Fruit fly (Drosophila melanogaster) whole organism, wandering third instar larva: ENCODE results near the gene Gug.
A peak's percentile ranks its signal among the peaks of the same experiment; 100 is the strongest.

Experiments used
- Abd-B ChIP-seq: fragments of >200 bp; optimal IDR thresholded peaks from 2 replicates; lab custom pipeline; 2017; ENCODE audit warnings: missing biosample characterization, missing genetic modification characterization
- CG32264 ChIP-seq: fragments of 200-800 bp; sonication (Bioruptor generic); optimal IDR thresholded peaks from 2 replicates; lab custom pipeline; 2016; ENCODE audit warnings: missing biosample characterization, missing genetic modification characterization
- CG9705 ChIP-seq: fragments of 200-800 bp; sonication (Bioruptor generic); optimal IDR thresholded peaks from 2 replicates; lab custom pipeline; 2018; ENCODE audit warnings: missing biosample characterization, mild to moderate bottlenecking, missing genetic modification characterization
- CrebA ChIP-seq: fragments of 200-800 bp; sonication (Bioruptor generic); optimal IDR thresholded peaks from 2 replicates; lab custom pipeline; 2016; ENCODE audit warnings: missing biosample characterization, mild to moderate bottlenecking, missing genetic modification characterization, borderline replicate concordance
- Dfd ChIP-seq: fragments of >200 bp; optimal IDR thresholded peaks from 2 replicates; lab custom pipeline; 2017; ENCODE audit warnings: missing biosample characterization, missing genetic modification characterization
- Dif ChIP-seq: fragments of 200-275, 200-300 bp; sonication (Bioruptor generic); optimal IDR thresholded peaks from 2 replicates; lab custom pipeline; 2018; ENCODE audit warnings: missing biosample characterization, missing genetic modification characterization; ENCODE audit not compliant: partially characterized antibody
- GATAd ChIP-seq: sonication (Bioruptor generic); optimal IDR thresholded peaks from 2 replicates; lab custom pipeline; 2016; ENCODE audit warnings: missing biosample characterization, missing genetic modification characterization
- HLH106 ChIP-seq: fragments of 200-800 bp; optimal IDR thresholded peaks from 3 replicates; lab custom pipeline; 2019; ENCODE audit warnings: missing biosample characterization, mild to moderate bottlenecking, missing genetic modification characterization, moderate library complexity
- Hnf4 ChIP-seq: fragments of 200-800 bp; sonication (Bioruptor generic); optimal IDR thresholded peaks from 2 replicates; lab custom pipeline; 2016; ENCODE audit warnings: missing biosample characterization, mild to moderate bottlenecking, missing genetic modification characterization
- Hr78 ChIP-seq: fragments of >200 bp; optimal IDR thresholded peaks from 2 replicates; lab custom pipeline; 2017; ENCODE audit warnings: missing biosample characterization, missing genetic modification characterization
- Hr83 ChIP-seq: fragments of 200-300 bp; sonication (Bioruptor generic); optimal IDR thresholded peaks from 2 replicates; lab custom pipeline; 2016; ENCODE audit warnings: missing biosample characterization, mild to moderate bottlenecking, missing genetic modification characterization, moderate library complexity; ENCODE audit not compliant: poor library complexity, severe bottlenecking
- Jra ChIP-seq: sonication (Bioruptor generic); optimal IDR thresholded peaks from 2 replicates; lab custom pipeline; 2016; ENCODE audit warnings: missing biosample characterization, missing genetic modification characterization
- Mio ChIP-seq: sonication (Bioruptor generic); optimal IDR thresholded peaks from 2 replicates; lab custom pipeline; 2016; ENCODE audit warnings: missing biosample characterization, missing genetic modification characterization
- Myc ChIP-seq: fragments of >200 bp; optimal IDR thresholded peaks from 2 replicates; lab custom pipeline; 2017
- N ChIP-seq: fragments of >200 bp; optimal IDR thresholded peaks from 2 replicates; lab custom pipeline; 2018; ENCODE audit warnings: missing biosample characterization, missing external identifiers, missing genetic modification characterization
- OdsH ChIP-seq: fragments of 200-800 bp; sonication (Bioruptor generic); optimal IDR thresholded peaks from 2 replicates; lab custom pipeline; 2016; ENCODE audit warnings: missing biosample characterization, mild to moderate bottlenecking, missing genetic modification characterization
- Rel ChIP-seq, 2 experiments: fragments of 200-800 bp; sonication (Bioruptor generic) in 1 of 2; optimal IDR thresholded peaks; 2 replicates in 1 of 2; 3 replicates in 1 of 2; lab custom pipeline; 2016 to 2019; ENCODE audit warnings: mild to moderate bottlenecking in 2 of 2, missing biosample characterization in 2 of 2, missing genetic modification characterization in 2 of 2, moderate library complexity in 1 of 2
- Sp1 ChIP-seq: fragments of 200-800 bp; sonication (Bioruptor generic); optimal IDR thresholded peaks from 3 replicates; lab custom pipeline; 2019; ENCODE audit warnings: missing biosample characterization, mild to moderate bottlenecking, missing genetic modification characterization, moderate library complexity
- Vsx2 ChIP-seq: fragments of 200-300, 225-300 bp; sonication (Bioruptor generic); optimal IDR thresholded peaks from 2 replicates; lab custom pipeline; 2018; ENCODE audit warnings: missing biosample characterization, missing genetic modification characterization; ENCODE audit not compliant: partially characterized antibody
- br ChIP-seq: fragments of 200-800 bp; sonication (Bioruptor generic); optimal IDR thresholded peaks from 2 replicates; lab custom pipeline; 2016; ENCODE audit warnings: missing biosample characterization, missing genetic modification characterization
- brk ChIP-seq: fragments of 200-800 bp; sonication (Bioruptor generic); optimal IDR thresholded peaks from 2 replicates; lab custom pipeline; 2016; ENCODE audit warnings: missing biosample characterization, mild to moderate bottlenecking, missing genetic modification characterization
- dl ChIP-seq, 2 experiments: fragments of 175-275, 200-275 bp in 1 of 2; fragments of 200-275 bp in 1 of 2; sonication (Bioruptor generic); optimal IDR thresholded peaks; lab custom pipeline; 2018; ENCODE audit warnings: mild to moderate bottlenecking in 2 of 2, missing biosample characterization in 2 of 2, missing genetic modification characterization in 2 of 2, moderate library complexity in 2 of 2; ENCODE audit not compliant: partially characterized antibody in 2 of 2, insufficient read depth in 1 of 2
- dmrt93B ChIP-seq: fragments of 200-800 bp; sonication (Bioruptor generic); optimal IDR thresholded peaks from 2 replicates; lab custom pipeline; 2018; ENCODE audit warnings: missing biosample characterization, mild to moderate bottlenecking, missing genetic modification characterization
- dsf ChIP-seq: sonication (Bioruptor generic); optimal IDR thresholded peaks from 2 replicates; lab custom pipeline; 2016; ENCODE audit warnings: missing biosample characterization, missing genetic modification characterization, borderline replicate concordance
- ey ChIP-seq: fragments of 200-800 bp; sonication (Bioruptor generic); optimal IDR thresholded peaks from 2 replicates; lab custom pipeline; 2016; ENCODE audit warnings: missing biosample characterization, missing genetic modification characterization
- foxo ChIP-seq, 2 experiments: fragments of 200-800 bp; sonication (Bioruptor generic); optimal IDR thresholded peaks; 2 replicates in 1 of 2; 3 replicates in 1 of 2; lab custom pipeline; 2016 to 2017; ENCODE audit warnings: missing biosample characterization in 2 of 2, missing genetic modification characterization in 2 of 2
- fru ChIP-seq: fragments of 200-800 bp; sonication (Bioruptor generic); optimal IDR thresholded peaks from 3 replicates; lab custom pipeline; 2016; ENCODE audit warnings: missing biosample characterization, mild to moderate bottlenecking, missing genetic modification characterization
- h ChIP-seq: fragments of 200-800 bp; sonication (Bioruptor generic); optimal IDR thresholded peaks from 3 replicates; lab custom pipeline; 2016; ENCODE audit warnings: missing biosample characterization, mild to moderate bottlenecking, missing genetic modification characterization
- jim ChIP-seq: fragments of 175-275, 200-325 bp; sonication (Bioruptor generic); optimal IDR thresholded peaks from 2 replicates; lab custom pipeline; 2016; ENCODE audit warnings: missing biosample characterization, mild to moderate bottlenecking, missing genetic modification characterization
- lola ChIP-seq: fragments of >200 bp; optimal IDR thresholded peaks from 2 replicates; lab custom pipeline; 2017; ENCODE audit warnings: missing biosample characterization, missing genetic modification characterization
- pan ChIP-seq: fragments of >200 bp; optimal IDR thresholded peaks from 2 replicates; lab custom pipeline; 2017
- psq ChIP-seq: fragments of 200-800 bp; sonication (Bioruptor generic); optimal IDR thresholded peaks from 3 replicates; lab custom pipeline; 2017; ENCODE audit warnings: missing biosample characterization, mild to moderate bottlenecking, missing genetic modification characterization, moderate library complexity
- rgr ChIP-seq: fragments of 200-800 bp; sonication (Bioruptor generic); optimal IDR thresholded peaks from 3 replicates; lab custom pipeline; 2016; ENCODE audit warnings: missing biosample characterization, mild to moderate bottlenecking, missing genetic modification characterization
- sage ChIP-seq: fragments of 200-800 bp; sonication (Bioruptor generic); optimal IDR thresholded peaks from 2 replicates; lab custom pipeline; 2016; ENCODE audit warnings: missing biosample characterization, mild to moderate bottlenecking, missing genetic modification characterization
- sv ChIP-seq: fragments of 200-800 bp; sonication (Bioruptor generic); optimal IDR thresholded peaks from 3 replicates; lab custom pipeline; 2016; ENCODE audit warnings: missing biosample characterization, missing genetic modification characterization
- tai ChIP-seq: sonication (Bioruptor generic); optimal IDR thresholded peaks from 2 replicates; lab custom pipeline; 2016; ENCODE audit warnings: missing biosample characterization, missing genetic modification characterization
- usp ChIP-seq: fragments of >200 bp; optimal IDR thresholded peaks from 2 replicates; lab custom pipeline; 2017; ENCODE audit warnings: missing biosample characterization, missing genetic modification characterization
- woc ChIP-seq: sonication (Bioruptor generic); optimal IDR thresholded peaks from 2 replicates; lab custom pipeline; 2016; ENCODE audit warnings: missing biosample characterization, mild to moderate bottlenecking, missing genetic modification characterization

Gug gene

DNA sequence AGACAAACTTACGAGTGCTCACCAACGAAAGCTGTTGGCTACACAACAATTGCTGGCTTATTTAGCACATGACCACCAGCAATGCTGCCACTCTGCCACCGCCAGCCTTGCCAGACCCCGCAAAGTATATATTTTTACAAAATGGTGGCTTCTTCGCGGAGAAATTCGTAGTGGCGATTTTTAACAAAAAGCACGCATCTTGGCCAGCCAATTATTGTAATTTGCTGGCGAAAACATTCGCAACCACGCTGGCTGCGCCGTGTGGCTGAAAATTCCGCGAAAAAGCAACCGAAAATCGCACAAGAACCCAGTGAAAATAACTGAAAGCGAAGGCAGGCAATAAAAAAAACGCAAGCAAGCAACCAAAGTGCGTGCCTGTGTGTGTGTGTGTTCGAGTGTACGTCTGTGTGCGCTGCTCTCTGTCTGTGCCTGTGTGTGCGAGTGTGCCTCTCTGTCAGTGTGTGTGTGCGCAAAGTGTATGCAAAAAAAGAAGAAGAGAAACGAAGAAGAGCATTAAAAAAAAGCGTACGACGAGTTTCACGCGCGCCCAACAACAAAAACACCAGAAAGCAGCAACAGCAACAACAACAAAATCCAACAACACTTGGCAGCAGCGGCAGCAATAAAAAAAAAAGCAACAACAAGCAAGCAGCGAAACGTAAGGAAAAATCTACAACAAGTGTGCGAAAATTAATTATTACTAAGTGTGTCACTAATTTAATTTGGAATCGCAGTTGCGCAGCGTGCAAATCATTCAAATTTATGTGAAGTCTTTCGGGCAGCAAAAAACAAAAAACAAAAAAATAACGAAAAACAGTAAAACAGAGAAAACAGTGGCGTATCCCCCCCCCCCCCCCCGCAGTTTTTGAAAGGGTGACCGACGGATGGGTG lies at the start of gene Gug:
TSS of gene Gug (plus strand) at position 123 of the 891 bp plus-strand sequence.
- TF ChIP-seq br, result peak; percentile 12
- no peak for TF ChIP-seq CG32264
- TF ChIP-seq dsf, result no peak
- peak; percentile 6 for TF ChIP-seq CG9705 (GFP tag; lab: Kevin White, UChicago)
- TF ChIP-seq jim (GFP tag; lab: Kevin White, UChicago), result peak; percentile 64
- TF ChIP-seq dl (GFP tag; optimal IDR thresholded peaks at IDR 0.05; lab: Kevin White, UChicago; ENCODE audit: insufficient read depth in 1 of 2, partially characterized antibody in 2 of 2), result no peak
- TF ChIP-seq psq (GFP tag; lab: Kevin White, UChicago), result no peak
- no peak for TF ChIP-seq rgr
- TF ChIP-seq Hr83 (GFP tag; lab: Kevin White, UChicago), result peak; percentile 3
- TF ChIP-seq Jra (GFP tag; lab: Kevin White, UChicago), result no peak
- no peak for TF ChIP-seq foxo (GFP tag; optimal IDR thresholded peaks at IDR 0.05; lab: Kevin White, UChicago)
- no peak for TF ChIP-seq pan (lab: Kevin White, UChicago)
- TF ChIP-seq OdsH (GFP tag; lab: Kevin White, UChicago), result peak; percentile 9
- no peak for TF ChIP-seq fru
- TF ChIP-seq Hnf4, result no peak
- peak; percentile 33 for TF ChIP-seq Dif (GFP tag; lab: Kevin White, UChicago)
- TF ChIP-seq woc (GFP tag; lab: Kevin White, UChicago), result peak; percentile 2
- no peak for TF ChIP-seq ey (GFP tag; lab: Kevin White, UChicago)
- no peak for TF ChIP-seq dmrt93B (GFP tag; lab: Kevin White, UChicago)
- TF ChIP-seq Rel (GFP tag; optimal IDR thresholded peaks at IDR 0.05; lab: Kevin White, UChicago), result no peak
- TF ChIP-seq Rel (tag; optimal IDR thresholded peaks at IDR 0.05; lab: Kevin White, UChicago), result peak; percentile 40
- TF ChIP-seq HLH106 (tag; lab: Kevin White, UChicago), result no peak
- no peak for TF ChIP-seq Abd-B (GFP tag; lab: Kevin White, UChicago)
- TF ChIP-seq N (GFP tag; lab: Kevin White, UChicago), result peak; percentile 57
- no peak for TF ChIP-seq sv (GFP tag; lab: Kevin White, UChicago)
- no peak for TF ChIP-seq Vsx2 (GFP tag; lab: Kevin White, UChicago)
- TF ChIP-seq Myc (lab: Kevin White, UChicago), result peak; percentile 7
- peak; percentile 53 for TF ChIP-seq CrebA
- TF ChIP-seq sage (GFP tag; lab: Kevin White, UChicago), result peak; percentile 35
- TF ChIP-seq usp (GFP tag; lab: Kevin White, UChicago), result no peak
- no peak for TF ChIP-seq tai (GFP tag; lab: Kevin White, UChicago)
- no peak for TF ChIP-seq Mio (GFP tag; lab: Kevin White, UChicago)
- no peak for TF ChIP-seq Hr78 (GFP tag; lab: Kevin White, UChicago)
- peak; percentile 11 for TF ChIP-seq Dfd
- TF ChIP-seq GATAd (GFP tag; lab: Kevin White, UChicago), result no peak
- TF ChIP-seq h (GFP tag; lab: Kevin White, UChicago), result peak; percentile 57
- no peak for TF ChIP-seq brk (GFP tag; lab: Kevin White, UChicago)
- TF ChIP-seq Sp1 (GFP tag; lab: Kevin White, UChicago), result peak; percentile 83
- TF ChIP-seq lola (GFP tag; lab: Kevin White, UChicago), result no peak

DNA sequence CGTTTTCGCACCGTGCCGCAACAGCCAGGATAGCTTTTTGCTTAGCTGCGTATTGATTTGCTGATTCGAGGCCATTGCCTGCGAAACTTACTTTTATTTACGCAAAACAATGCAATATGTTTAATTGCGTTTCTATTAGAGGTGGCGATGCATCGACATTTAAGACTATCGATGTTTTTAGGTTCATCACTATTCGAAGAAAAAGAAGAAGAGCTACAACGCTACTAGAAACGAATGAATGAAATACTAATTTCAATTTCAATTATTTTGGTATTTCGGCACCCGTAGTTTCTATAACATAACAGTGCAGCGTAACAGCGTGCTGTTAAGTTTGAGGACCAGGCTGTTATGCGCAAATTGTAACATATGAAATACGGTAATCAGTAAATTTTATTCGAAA lies 44.6 kb upstream of the Gug start, which contains the start of the genes Tpt, mkg-p and CG13667:
TSS of gene Tpt (minus strand) at position 155 of the 400 bp plus-strand sequence.
TSS of gene mkg-p (minus strand) at position 155 of the 400 bp plus-strand sequence.
TSS of gene CG13667 (plus strand) at position 332 of the 400 bp plus-strand sequence.
- TF ChIP-seq Mio (GFP tag; lab: Kevin White, UChicago), result no peak
- TF ChIP-seq Myc (lab: Kevin White, UChicago), result peak; percentile 10
- no peak for TF ChIP-seq HLH106 (tag; lab: Kevin White, UChicago)
